Fruit fly (Drosophila melanogaster) whole organism, adult: ENCODE results near the gene Msp300.

Experiments used
- CG14711 ChIP-seq: fragments of 200-800 bp; sonication (Bioruptor generic); optimal IDR thresholded peaks from 2 replicates; lab custom pipeline; 2018; ENCODE audit warnings: missing biosample characterization, mild to moderate bottlenecking, missing genetic modification characterization, moderate library complexity
- toe ChIP-seq: fragments of 200-800 bp; sonication (Bioruptor generic); optimal IDR thresholded peaks from 2 replicates; lab custom pipeline; 2016; ENCODE audit warnings: missing biosample characterization, missing genetic modification characterization

- TF ChIP-seq CG14711 (tag; lab: Kevin White, UChicago) (no peak), toe (GFP tag; lab: Kevin White, UChicago) (no peak)
Observed at dm6 chr2L:5247384-5247783, 146.7 kb downstream of the Msp300 start.
